Worm (Caenorhabditis elegans) whole organism, L3 larva: ENCODE data around the gene F54H5.3.

Experiments
- aly-2 ChIP-seq: fragments of 150-350 bp; optimal IDR thresholded peaks from 2 replicates; lab custom pipeline; 2014; ENCODE audit warnings: missing biosample characterization, missing genetic modification characterization
- ceh-16 ChIP-seq: sonication (generic microtip); optimal IDR thresholded peaks from 2 replicates; lab custom pipeline; 2017; ENCODE audit warnings: missing biosample characterization, missing genetic modification characterization
- ceh-28 ChIP-seq: fragments of 150-350 bp; optimal IDR thresholded peaks from 2 replicates; lab custom pipeline; 2014; ENCODE audit warnings: missing biosample characterization, missing genetic modification reagents, missing genetic modification characterization
- ceh-82 ChIP-seq: fragments of 150-350 bp; optimal IDR thresholded peaks from 2 replicates; lab custom pipeline; 2014; ENCODE audit warnings: missing biosample characterization, missing genetic modification characterization
- ceh-9 ChIP-seq: sonication (generic microtip); optimal IDR thresholded peaks from 2 replicates; lab custom pipeline; 2018; ENCODE audit warnings: missing biosample characterization, missing genetic modification characterization
- daf-12 ChIP-seq: fragments of 150-350 bp; optimal IDR thresholded peaks from 2 replicates; lab custom pipeline; 2014; ENCODE audit warnings: missing biosample characterization, missing genetic modification reagents, missing genetic modification characterization
- egl-27 ChIP-seq: sonication (generic microtip); optimal IDR thresholded peaks from 4 replicates; lab custom pipeline; 2017; ENCODE audit warnings: missing biosample characterization, missing genetic modification reagents, missing genetic modification characterization
- egl-5 ChIP-seq: fragments of 150-350 bp; optimal IDR thresholded peaks from 2 replicates; lab custom pipeline; 2017; ENCODE audit warnings: missing biosample characterization, missing genetic modification reagents, missing genetic modification characterization, inconsistent platforms
- elt-1 ChIP-seq: fragments of 150-350 bp; optimal IDR thresholded peaks from 2 replicates; lab custom pipeline; 2014; ENCODE audit warnings: missing biosample characterization, missing genetic modification characterization
- elt-2 ChIP-seq: sonication (generic microtip); optimal IDR thresholded peaks from 2 replicates; lab custom pipeline; 2016; ENCODE audit warnings: missing genetic modification reagents, mild to moderate bottlenecking, missing genetic modification characterization, missing compliant biosample characterization
- fkh-10 ChIP-seq: sonication (generic microtip); optimal IDR thresholded peaks from 2 replicates; lab custom pipeline; 2017; ENCODE audit warnings: missing biosample characterization, missing genetic modification reagents, missing genetic modification characterization
- fkh-2 ChIP-seq: fragments of 150-350 bp; optimal IDR thresholded peaks from 2 replicates; lab custom pipeline; 2014; ENCODE audit warnings: missing biosample characterization, missing genetic modification reagents, missing genetic modification characterization
- jun-1 ChIP-seq: fragments of 150-350 bp; optimal IDR thresholded peaks from 2 replicates; lab custom pipeline; 2014; ENCODE audit warnings: missing biosample characterization, missing genetic modification reagents, missing genetic modification characterization
- lsy-12 ChIP-seq: sonication (generic microtip); optimal IDR thresholded peaks from 2 replicates; lab custom pipeline; 2016; ENCODE audit warnings: mild to moderate bottlenecking, missing genetic modification characterization, missing compliant biosample characterization
- mdl-1 ChIP-seq: fragments of 150-350 bp; optimal IDR thresholded peaks from 2 replicates; lab custom pipeline; 2014; ENCODE audit warnings: missing biosample characterization, missing genetic modification characterization
- mml-1 ChIP-seq: fragments of 150-350 bp; sonication (generic microtip); optimal IDR thresholded peaks from 3 replicates; lab custom pipeline; 2014; ENCODE audit warnings: missing biosample characterization, missing genetic modification characterization
- nfya-1 ChIP-seq: sonication (generic microtip); optimal IDR thresholded peaks from 2 replicates; lab custom pipeline; 2017; ENCODE audit warnings: missing genetic modification characterization, mild to moderate bottlenecking, missing compliant biosample characterization, antibody characterized with exemption, moderate library complexity; ENCODE audit not compliant: insufficient read depth
- nhr-12 ChIP-seq: fragments of 150-350 bp; optimal IDR thresholded peaks from 2 replicates; lab custom pipeline; 2014; ENCODE audit warnings: missing biosample characterization, missing genetic modification characterization
- nhr-23 ChIP-seq: fragments of 150-350 bp; optimal IDR thresholded peaks from 2 replicates; lab custom pipeline; 2014; ENCODE audit warnings: missing biosample characterization, missing genetic modification reagents, missing genetic modification characterization
- nhr-25 ChIP-seq: sonication (generic microtip); optimal IDR thresholded peaks from 2 replicates; lab custom pipeline; 2017; ENCODE audit warnings: missing biosample characterization, missing genetic modification characterization
- nhr-28 ChIP-seq: fragments of 150-350 bp; optimal IDR thresholded peaks from 2 replicates; lab custom pipeline; 2014; ENCODE audit warnings: missing biosample characterization, missing genetic modification characterization
- nhr-43 ChIP-seq: sonication (generic microtip); optimal IDR thresholded peaks from 2 replicates; lab custom pipeline; 2016; ENCODE audit warnings: mild to moderate bottlenecking, missing genetic modification characterization, missing compliant biosample characterization; ENCODE audit not compliant: poor library complexity, severe bottlenecking
- nhr-76 ChIP-seq: fragments of 150-350 bp; sonication (generic microtip); optimal IDR thresholded peaks from 5 replicates; lab custom pipeline; 2014; ENCODE audit warnings: missing biosample characterization, missing genetic modification characterization
- nhr-77 ChIP-seq: fragments of 150-350 bp; optimal IDR thresholded peaks from 2 replicates; lab custom pipeline; 2014; ENCODE audit warnings: missing biosample characterization, missing genetic modification characterization
- pha-4 ChIP-seq: fragments of 150-350 bp; optimal IDR thresholded peaks from 2 replicates; lab custom pipeline; 2014; ENCODE audit warnings: missing biosample characterization, missing genetic modification reagents, missing genetic modification characterization
- pqm-1 ChIP-seq: fragments of 150-350 bp; optimal IDR thresholded peaks from 2 replicates; lab custom pipeline; 2017; ENCODE audit warnings: missing biosample characterization, missing genetic modification characterization, inconsistent platforms
- sea-2 ChIP-seq: fragments of 150-350 bp; sonication (generic microtip); optimal IDR thresholded peaks from 4 replicates; lab custom pipeline; 2014; ENCODE audit warnings: missing biosample characterization, missing genetic modification reagents, missing genetic modification characterization
- skn-1 ChIP-seq: fragments of 150-350 bp; optimal IDR thresholded peaks from 2 replicates; lab custom pipeline; 2014; ENCODE audit warnings: missing biosample characterization, missing genetic modification characterization
- snpc-4 ChIP-seq: fragments of 150-350 bp; optimal IDR thresholded peaks from 2 replicates; lab custom pipeline; 2014; ENCODE audit warnings: missing biosample characterization, missing genetic modification characterization
- tbx-2 ChIP-seq: sonication (generic microtip); optimal IDR thresholded peaks from 2 replicates; lab custom pipeline; 2016; ENCODE audit warnings: mild to moderate bottlenecking, missing genetic modification characterization, missing compliant biosample characterization
- unc-39 ChIP-seq: sonication (generic microtip); optimal IDR thresholded peaks from 4 replicates; lab custom pipeline; 2017; ENCODE audit warnings: missing biosample characterization, missing genetic modification characterization
- unc-62 ChIP-seq: fragments of 150-350 bp; sonication (generic microtip); optimal IDR thresholded peaks from 4 replicates; lab custom pipeline; 2014; ENCODE audit warnings: missing biosample characterization, missing genetic modification reagents, missing genetic modification characterization
- zag-1 ChIP-seq: fragments of 150-350 bp; optimal IDR thresholded peaks from 2 replicates; lab custom pipeline; 2014; ENCODE audit warnings: missing biosample characterization, missing genetic modification characterization
- ztf-11 ChIP-seq: fragments of 150-350 bp; optimal IDR thresholded peaks from 2 replicates; lab custom pipeline; 2014; ENCODE audit warnings: missing biosample characterization, missing genetic modification characterization
- ztf-4 ChIP-seq: fragments of 150-350 bp; optimal IDR thresholded peaks from 2 replicates; lab custom pipeline; 2014; ENCODE audit warnings: missing biosample characterization, missing genetic modification characterization

The F54H5.3 gene

ce11 chrII:6612544-6612943 lies 9.4 kb upstream of the F54H5.3 start:
- TF ChIP-seq daf-12 (tag; lab: Kevin White, UChicago) (no peak), nhr-43 (tag; lab: Kevin White, UChicago) (no peak), fkh-10 (GFP tag; lab: Kevin White, UChicago) (no peak), zag-1 (tag; lab: Kevin White, UChicago) (no peak), nfya-1 (tag; lab: Kevin White, UChicago) (no peak), snpc-4 (tag; lab: Kevin White, UChicago) (no peak), pqm-1 (tag; lab: Kevin White, UChicago) (peak; percentile 67), egl-27 (no peak), unc-62 (GFP tag; lab: Kevin White, UChicago) (no peak), nhr-76 (tag; lab: Kevin White, UChicago) (no peak), ceh-16 (tag; lab: Kevin White, UChicago) (no peak), nhr-12 (tag; lab: Kevin White, UChicago) (no peak), unc-39 (tag; lab: Kevin White, UChicago) (no peak), tbx-2 (no peak), pha-4 (tag; lab: Kevin White, UChicago) (peak; percentile 24), mdl-1 (tag; lab: Kevin White, UChicago) (peak; percentile 30), elt-1 (tag; lab: Kevin White, UChicago) (no peak), sea-2 (GFP tag; lab: Kevin White, UChicago) (no peak), fkh-2 (tag; lab: Kevin White, UChicago) (no peak), ceh-9 (no peak), elt-2 (tag; lab: Kevin White, UChicago) (peak; percentile 84), ceh-82 (no peak), nhr-25 (tag; lab: Kevin White, UChicago) (no peak), nhr-77 (no peak), mml-1 (no peak), lsy-12 (tag; lab: Kevin White, UChicago) (no peak)

- TF ChIP-seq nhr-12 (tag; lab: Kevin White, UChicago) = no peak
- TF ChIP-seq elt-2 (tag; lab: Kevin White, UChicago) = peak; percentile 72
- TF ChIP-seq pqm-1 (tag; lab: Kevin White, UChicago) = peak; percentile 23
Observed at ce11 chrII:6614500-6614899, 7.5 kb upstream of the F54H5.3 start.

DNA sequence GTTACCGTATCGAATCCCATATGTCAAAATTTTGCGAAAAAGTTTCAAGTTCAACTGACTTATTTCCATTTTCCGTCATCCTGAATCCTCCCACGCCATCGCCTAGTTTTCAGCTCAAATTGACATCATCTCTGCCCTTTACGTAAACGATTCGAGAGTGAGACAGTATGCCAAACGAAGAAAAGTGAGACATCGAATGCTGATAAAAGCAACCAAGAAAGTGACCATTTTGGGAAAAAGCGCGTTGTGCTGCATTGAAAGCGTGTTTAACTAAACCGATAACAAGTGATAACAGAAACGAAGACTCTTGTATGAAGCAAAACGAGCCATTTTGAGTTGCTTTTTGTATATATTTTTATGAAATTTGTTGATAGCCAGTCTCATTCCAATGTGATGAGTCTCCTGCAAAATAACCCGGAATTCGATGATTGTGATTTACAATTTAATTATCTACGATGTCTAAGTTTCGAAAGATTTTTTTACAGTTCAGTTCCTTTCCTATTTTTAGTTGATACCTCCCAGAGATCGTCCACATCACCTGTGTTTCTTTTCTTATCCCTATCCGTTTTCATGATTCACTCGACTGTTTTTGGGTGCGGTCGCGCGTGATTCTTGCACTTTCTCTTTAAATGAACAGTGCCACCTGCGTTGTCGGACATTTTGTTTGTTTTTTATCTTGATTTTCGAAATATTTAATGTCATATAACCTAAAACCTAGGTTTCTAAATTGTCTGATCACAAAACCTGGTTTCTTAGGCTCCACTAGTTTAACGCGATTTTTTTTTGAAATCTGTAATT lies 6.6 kb upstream of the F54H5.3 start:
- TF ChIP-seq elt-2 (tag; lab: Kevin White, UChicago) (peak; percentile 93), nhr-76 (tag; lab: Kevin White, UChicago) (no peak), jun-1 (no peak), nhr-77 (no peak), nhr-23 (tag; lab: Kevin White, UChicago) (no peak), snpc-4 (tag; lab: Kevin White, UChicago) (no peak), ceh-28 (no peak), zag-1 (tag; lab: Kevin White, UChicago) (no peak), ztf-11 (tag; lab: Kevin White, UChicago) (no peak), skn-1 (tag; lab: Kevin White, UChicago) (peak; percentile 50), mml-1 (no peak), nhr-43 (tag; lab: Kevin White, UChicago) (no peak), ztf-4 (tag; lab: Kevin White, UChicago) (no peak), pha-4 (tag; lab: Kevin White, UChicago) (peak; percentile 36), pqm-1 (tag; lab: Kevin White, UChicago) (peak; percentile 90), nhr-28 (no peak), aly-2 (no peak), lsy-12 (tag; lab: Kevin White, UChicago) (no peak), egl-5 (tag; lab: Kevin White, UChicago) (no peak)
- TF ChIP-seq, all 47 proteins: peak for 4

ce11 chrII:6616135-6616534 lies 5.9 kb upstream of the F54H5.3 start:
- TF ChIP-seq elt-2 (tag; lab: Kevin White, UChicago) (peak; percentile 88), jun-1 (peak; percentile 79), nhr-43 (tag; lab: Kevin White, UChicago) (no peak), pqm-1 (tag; lab: Kevin White, UChicago) (peak; percentile 65)
